Fruit fly (Drosophila melanogaster) whole organism, prepupa: ENCODE results near the gene CG9119.
A peak's percentile ranks its signal among the peaks of the same experiment; 100 is the strongest.

Source experiments
- Blimp-1 ChIP-seq: fragments of 200-800 bp; sonication (Bioruptor generic); optimal IDR thresholded peaks from 3 replicates; lab custom pipeline; 2017; ENCODE audit warnings: missing biosample characterization, missing genetic modification characterization, mild to moderate bottlenecking, moderate library complexity, missing genetic modification reagents
- CG10631 ChIP-seq: fragments of 200-800 bp; sonication (Bioruptor generic); optimal IDR thresholded peaks from 2 replicates; lab custom pipeline; 2016; ENCODE audit warnings: missing biosample characterization, missing genetic modification characterization
- CG10669 ChIP-seq: fragments of 200-800 bp; sonication (Bioruptor generic); optimal IDR thresholded peaks from 3 replicates; lab custom pipeline; 2018; ENCODE audit warnings: missing biosample characterization, mild to moderate bottlenecking, missing genetic modification characterization, moderate library complexity
- CG11762 ChIP-seq: fragments of 200-800 bp; sonication (Bioruptor generic); optimal IDR thresholded peaks from 3 replicates; lab custom pipeline; 2016; ENCODE audit warnings: missing biosample characterization, missing genetic modification characterization; ENCODE audit not compliant: insufficient read depth
- CG11902 ChIP-seq: fragments of 200-800 bp; sonication (Bioruptor generic); optimal IDR thresholded peaks from 3 replicates; lab custom pipeline; 2016; ENCODE audit warnings: missing biosample characterization, missing genetic modification characterization
- CG15336 ChIP-seq: fragments of 200-800 bp; sonication (Bioruptor generic); IDR thresholded peaks from 2 replicates; pipeline ENCODE4 v1.3.6; 2022; ENCODE audit warnings: missing biosample characterization, missing genetic modification characterization
- CG16779 ChIP-seq: fragments of 200-800 bp; sonication (Bioruptor generic); optimal IDR thresholded peaks from 3 replicates; lab custom pipeline; 2017; ENCODE audit warnings: missing biosample characterization, mild to moderate bottlenecking, missing genetic modification characterization
- CG3032 ChIP-seq: fragments of 200-800 bp; optimal IDR thresholded peaks from 2 replicates; lab custom pipeline; 2019; ENCODE audit warnings: missing biosample characterization, mild to moderate bottlenecking, missing genetic modification characterization, moderate library complexity
- CG32006 ChIP-seq: fragments of 200-800 bp; sonication (Bioruptor generic); optimal IDR thresholded peaks from 3 replicates; lab custom pipeline; 2017; ENCODE audit warnings: missing biosample characterization, mild to moderate bottlenecking, missing genetic modification characterization
- CG4318 ChIP-seq: fragments of 200-800 bp; sonication (Bioruptor generic); optimal IDR thresholded peaks from 3 replicates; lab custom pipeline; 2017; ENCODE audit warnings: missing biosample characterization, mild to moderate bottlenecking, missing genetic modification characterization
- CG6163 ChIP-seq: fragments of 200-800 bp; sonication (Bioruptor generic); IDR thresholded peaks from 3 replicates; pipeline ENCODE4 v1.3.6; 2022; ENCODE audit warnings: missing biosample characterization, missing genetic modification characterization
- CG6276 ChIP-seq: fragments of 200-800 bp; sonication (Bioruptor generic); optimal IDR thresholded peaks from 2 replicates; lab custom pipeline; 2017; ENCODE audit warnings: missing biosample characterization, mild to moderate bottlenecking, missing genetic modification characterization
- CG6792 ChIP-seq: fragments of 200-800 bp; sonication (Bioruptor generic); optimal IDR thresholded peaks from 3 replicates; lab custom pipeline; 2016; ENCODE audit warnings: missing biosample characterization, missing genetic modification characterization
- CG6808 ChIP-seq: fragments of 200-800 bp; sonication (Bioruptor generic); optimal IDR thresholded peaks from 3 replicates; lab custom pipeline; 2017; ENCODE audit warnings: missing biosample characterization, missing genetic modification characterization, mild to moderate bottlenecking, moderate library complexity, missing genetic modification reagents
- CG6854 ChIP-seq: fragments of 200-800 bp; sonication (Bioruptor generic); optimal IDR thresholded peaks from 2 replicates; lab custom pipeline; 2017; ENCODE audit warnings: missing biosample characterization, mild to moderate bottlenecking, missing genetic modification characterization
- CG7368 ChIP-seq: fragments of 200-800 bp; sonication (Bioruptor generic); optimal IDR thresholded peaks from 3 replicates; lab custom pipeline; 2016; ENCODE audit warnings: missing biosample characterization, missing genetic modification characterization
- CG8119 ChIP-seq: fragments of 200-800 bp; sonication (Bioruptor generic); IDR thresholded peaks from 3 replicates; pipeline ENCODE4 v1.3.6; 2022; ENCODE audit warnings: missing biosample characterization, missing genetic modification characterization
- CG8319 ChIP-seq: fragments of 200-800 bp; sonication (Bioruptor generic); optimal IDR thresholded peaks from 3 replicates; lab custom pipeline; 2016; ENCODE audit warnings: missing biosample characterization, missing genetic modification characterization
- Eip75B ChIP-seq: fragments of 200-800 bp; sonication (Bioruptor generic); optimal IDR thresholded peaks from 3 replicates; lab custom pipeline; 2016; ENCODE audit warnings: missing biosample characterization, missing genetic modification characterization
- Eip78C ChIP-seq: fragments of 200-800 bp; sonication (Bioruptor generic); peaks from one replicate; lab custom pipeline; 2016; ENCODE audit warnings: missing biosample characterization, missing genetic modification characterization
- Gug ChIP-seq: fragments of 200-800 bp; sonication (Bioruptor generic); IDR thresholded peaks from 2 replicates; pipeline ENCODE4 v1.3.6; 2022; ENCODE audit warnings: missing biosample characterization, missing genetic modification characterization
- Hr39 ChIP-seq: fragments of 200-800 bp; sonication (Bioruptor generic); optimal IDR thresholded peaks from 2 replicates; lab custom pipeline; 2016; ENCODE audit warnings: missing biosample characterization, missing genetic modification characterization
- Hr4 ChIP-seq: fragments of 200-800 bp; sonication (Bioruptor generic); optimal IDR thresholded peaks from 3 replicates; lab custom pipeline; 2016; ENCODE audit warnings: missing biosample characterization, missing genetic modification characterization
- Lpt ChIP-seq: fragments of 200-800 bp; sonication (Bioruptor generic); optimal IDR thresholded peaks from 3 replicates; lab custom pipeline; 2016; ENCODE audit warnings: missing biosample characterization, missing genetic modification characterization
- Met ChIP-seq: fragments of 200-800 bp; sonication (Bioruptor generic); optimal IDR thresholded peaks from 3 replicates; lab custom pipeline; 2016; ENCODE audit warnings: missing biosample characterization, missing genetic modification characterization
- Smox ChIP-seq: fragments of 200-800 bp; sonication (Bioruptor generic); optimal IDR thresholded peaks from 3 replicates; lab custom pipeline; 2016; ENCODE audit warnings: missing biosample characterization, missing genetic modification characterization
- Sox14 ChIP-seq: fragments of 200-800 bp; sonication (Bioruptor generic); optimal IDR thresholded peaks from 3 replicates; lab custom pipeline; 2016; ENCODE audit warnings: missing biosample characterization, missing genetic modification characterization
- acj6 ChIP-seq: fragments of 200-800 bp; sonication (Bioruptor generic); optimal IDR thresholded peaks from 3 replicates; lab custom pipeline; 2016; ENCODE audit warnings: missing biosample characterization, missing genetic modification characterization
- cyc ChIP-seq: fragments of 200-800 bp; sonication (Bioruptor generic); optimal IDR thresholded peaks from 3 replicates; lab custom pipeline; 2016; ENCODE audit warnings: missing biosample characterization, missing genetic modification characterization
- dac ChIP-seq: fragments of 200-800 bp; sonication (Bioruptor generic); optimal IDR thresholded peaks from 2 replicates; lab custom pipeline; 2017; ENCODE audit warnings: missing biosample characterization, mild to moderate bottlenecking, missing genetic modification characterization
- eg ChIP-seq: fragments of 200-800 bp; sonication (Bioruptor generic); IDR thresholded peaks from 3 replicates; pipeline ENCODE4 v1.3.6; 2022; ENCODE audit warnings: missing biosample characterization, missing genetic modification characterization
- fd59A ChIP-seq: fragments of 200-800 bp; sonication (Bioruptor generic); optimal IDR thresholded peaks from 2 replicates; lab custom pipeline; 2017; ENCODE audit warnings: missing biosample characterization, mild to moderate bottlenecking, missing genetic modification characterization, missing genetic modification reagents
- fd85E ChIP-seq: fragments of 200-800 bp; sonication (Bioruptor generic); optimal IDR thresholded peaks from 3 replicates; lab custom pipeline; 2016; ENCODE audit warnings: missing biosample characterization, missing genetic modification characterization
- net ChIP-seq: fragments of 200-800 bp; sonication (Bioruptor generic); optimal IDR thresholded peaks from 3 replicates; lab custom pipeline; 2016; ENCODE audit warnings: missing biosample characterization, missing genetic modification characterization
- salr ChIP-seq, 2 experiments: fragments of 200-800 bp; sonication (Bioruptor generic); optimal IDR thresholded peaks; 3 replicates each; lab custom pipeline; 2016 to 2018; ENCODE audit warnings: missing biosample characterization in 2 of 2, missing genetic modification characterization in 2 of 2, mild to moderate bottlenecking in 1 of 2
- spab ChIP-seq: fragments of 200-800 bp; sonication (Bioruptor generic); optimal IDR thresholded peaks from 2 replicates; lab custom pipeline; 2017; ENCODE audit warnings: missing biosample characterization, mild to moderate bottlenecking, missing genetic modification characterization, missing genetic modification reagents
- svp ChIP-seq: fragments of 200-800 bp; sonication (Bioruptor generic); peaks from one replicate; lab custom pipeline; 2016; ENCODE audit warnings: missing biosample characterization, missing genetic modification characterization
- topi ChIP-seq: fragments of 200-800 bp; sonication (Bioruptor generic); optimal IDR thresholded peaks from 3 replicates; lab custom pipeline; 2016; ENCODE audit warnings: missing biosample characterization, missing genetic modification characterization
- vri ChIP-seq: fragments of 200-800 bp; sonication (Bioruptor generic); optimal IDR thresholded peaks from 3 replicates; lab custom pipeline; 2016; ENCODE audit warnings: missing biosample characterization, mild to moderate bottlenecking, missing genetic modification characterization

Gene CG9119

DNA sequence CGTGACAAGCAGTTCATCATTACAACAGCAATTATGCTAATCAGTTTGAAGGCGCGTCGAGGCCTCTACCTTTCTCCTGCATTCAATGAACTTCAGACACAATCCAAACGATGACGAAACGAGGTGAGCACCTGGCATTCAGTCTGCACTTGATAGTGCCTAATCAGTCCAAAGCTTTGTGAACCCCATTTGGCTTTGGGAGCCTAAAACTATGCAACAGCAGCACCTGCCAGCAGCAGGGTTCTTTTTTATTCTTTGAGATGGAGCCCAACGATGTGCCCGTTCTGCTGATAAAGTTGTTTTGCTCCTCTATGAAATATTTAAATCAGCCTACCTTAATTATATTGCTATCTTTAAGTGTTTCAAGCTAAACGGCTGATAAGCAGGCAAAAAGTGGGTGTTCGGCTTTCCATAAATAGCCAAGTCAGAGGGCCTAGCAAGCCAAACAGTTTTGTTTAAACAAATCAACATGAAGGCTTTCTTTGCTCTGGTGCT lies 22.8 kb upstream of the CG9119 start, which contains the start of gene LysS:
TSS of gene LysS (plus strand) at position 445 of the 495 bp plus-strand sequence.
- no peak for TF ChIP-seq net
- TF ChIP-seq Smox: no peak
- no peak for TF ChIP-seq CG6792 (GFP tag; lab: Kevin White, UChicago)
- no peak for TF ChIP-seq CG8119 (GFP tag; lab: Robert Waterston, UW)
- TF ChIP-seq Eip78C: no peak
- TF ChIP-seq eg (GFP tag; lab: Robert Waterston, UW): no peak
- TF ChIP-seq Lpt (GFP tag; lab: Kevin White, UChicago): no peak
- TF ChIP-seq fd59A (GFP tag; lab: Kevin White, UChicago): no peak
- no peak for TF ChIP-seq CG7368
- TF ChIP-seq Eip75B: no peak
- TF ChIP-seq Gug (GFP tag; lab: Robert Waterston, UW): no peak
- TF ChIP-seq CG6808: no peak
- no peak for TF ChIP-seq svp
- no peak for TF ChIP-seq spab (GFP tag; lab: Kevin White, UChicago)

DNA sequence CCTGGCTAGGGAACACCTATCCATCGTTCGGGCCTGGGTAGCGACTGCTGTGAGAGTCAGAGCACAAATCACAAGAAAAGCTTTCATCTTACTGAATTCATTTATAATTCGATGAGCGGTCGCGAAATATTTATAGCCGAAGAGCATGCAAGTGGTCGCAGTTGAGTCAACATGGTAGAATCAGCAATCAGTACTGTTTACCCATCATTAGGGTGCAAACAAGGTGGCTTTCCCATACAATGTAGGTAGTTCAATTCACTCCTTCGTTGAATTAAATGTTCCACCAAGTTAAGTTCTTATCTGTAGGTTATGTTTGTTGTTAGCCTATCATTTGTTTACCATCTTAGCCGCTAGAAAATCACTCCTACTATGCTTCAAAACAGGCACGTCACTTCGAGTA lies 14.0 kb upstream of the CG9119 start, which contains the start of gene LysP:
TSS of gene LysP (minus strand) at position 101 of the 400 bp plus-strand sequence.
- TF ChIP-seq fd59A (GFP tag; lab: Kevin White, UChicago): no peak
- peak; percentile 32 for TF ChIP-seq svp
- no peak for TF ChIP-seq CG6276 (GFP tag; lab: Kevin White, UChicago)
- TF ChIP-seq Sox14: no peak
- TF ChIP-seq vri (GFP tag; lab: Kevin White, UChicago): no peak
- TF ChIP-seq dac (GFP tag; lab: Kevin White, UChicago): no peak
- no peak for TF ChIP-seq topi (GFP tag; lab: Kevin White, UChicago)
- no peak for TF ChIP-seq acj6

DNA sequence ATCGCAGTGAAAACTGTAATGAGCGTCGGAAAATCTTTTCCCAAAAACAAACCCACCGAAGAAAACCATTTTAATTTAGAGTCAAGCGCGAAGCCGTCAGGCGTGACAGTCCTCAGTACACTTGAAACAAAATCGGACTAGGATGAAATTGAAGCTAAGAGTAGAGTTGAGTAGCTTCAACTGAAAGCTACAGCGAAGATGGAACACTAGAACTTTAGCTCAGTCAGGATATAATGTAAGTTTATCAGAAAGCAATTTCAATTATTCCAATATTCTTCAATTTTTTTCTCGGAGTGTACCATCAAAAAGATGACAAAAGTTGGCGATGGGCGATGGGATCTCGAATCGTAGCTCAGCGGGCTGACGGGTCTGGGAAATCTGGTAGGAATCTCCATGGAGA lies 11.9 kb upstream of the CG9119 start:
- TF ChIP-seq dac (GFP tag; lab: Kevin White, UChicago): peak; percentile 17
- no peak for TF ChIP-seq fd59A (GFP tag; lab: Kevin White, UChicago)
- no peak for TF ChIP-seq cyc (GFP tag; lab: Kevin White, UChicago)
- peak; percentile 10 for TF ChIP-seq svp
- peak; percentile 54; the same call in 2 of the 3 replicates for TF ChIP-seq CG8119 (GFP tag; lab: Robert Waterston, UW)
- TF ChIP-seq CG6163: peak; percentile 45; the same call in 2 of the 3 replicates
- peak; percentile 72 for TF ChIP-seq CG32006 (GFP tag; lab: Kevin White, UChicago)
- no peak for TF ChIP-seq spab (GFP tag; lab: Kevin White, UChicago)
- TF ChIP-seq CG6854 (GFP tag; lab: Kevin White, UChicago): no peak
- peak; percentile 46 for TF ChIP-seq CG4318 (GFP tag; lab: Kevin White, UChicago)
- no peak for TF ChIP-seq salr (GFP tag; optimal IDR thresholded peaks at IDR 0.05; lab: Kevin White, UChicago)
- TF ChIP-seq topi (GFP tag; lab: Kevin White, UChicago): no peak
- TF ChIP-seq CG6276 (GFP tag; lab: Kevin White, UChicago): peak; percentile 26
- TF ChIP-seq Hr4: peak; percentile 68
- TF ChIP-seq eg (GFP tag; lab: Robert Waterston, UW): peak; percentile 62
- no peak for TF ChIP-seq CG11902
- peak; percentile 6 for TF ChIP-seq Eip78C
- peak; percentile 64 for TF ChIP-seq CG15336 (GFP tag; lab: Robert Waterston, UW)
- TF ChIP-seq CG8319 (GFP tag; lab: Kevin White, UChicago): no peak
- TF ChIP-seq Blimp-1 (GFP tag; lab: Kevin White, UChicago): no peak

DNA sequence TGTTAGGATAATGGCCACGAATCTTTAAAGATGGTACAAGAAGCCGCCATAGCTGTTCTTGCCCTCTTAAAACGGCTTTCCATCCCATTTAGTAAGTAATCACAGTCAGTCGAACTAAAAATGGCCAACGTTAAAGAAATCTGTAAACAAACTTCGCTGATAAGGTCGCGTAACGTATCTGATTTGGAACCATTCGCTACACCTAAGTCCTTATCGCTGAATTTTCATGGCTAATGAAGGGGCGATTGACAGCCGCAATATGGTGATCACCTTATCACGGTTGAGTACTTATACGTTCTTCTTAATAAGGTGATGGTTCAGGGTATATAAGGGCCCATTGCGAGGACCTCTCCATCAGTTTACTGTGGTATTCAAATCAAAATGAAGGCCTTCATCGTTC lies 8.0 kb upstream of the CG9119 start, which contains the start of gene LysE:
TSS of gene LysE (plus strand) at position 257 of the 400 bp plus-strand sequence.
- TF ChIP-seq svp: peak; percentile 57
- TF ChIP-seq Lpt (GFP tag; lab: Kevin White, UChicago): no peak
- TF ChIP-seq, all 60 proteins: peak for 1

DNA sequence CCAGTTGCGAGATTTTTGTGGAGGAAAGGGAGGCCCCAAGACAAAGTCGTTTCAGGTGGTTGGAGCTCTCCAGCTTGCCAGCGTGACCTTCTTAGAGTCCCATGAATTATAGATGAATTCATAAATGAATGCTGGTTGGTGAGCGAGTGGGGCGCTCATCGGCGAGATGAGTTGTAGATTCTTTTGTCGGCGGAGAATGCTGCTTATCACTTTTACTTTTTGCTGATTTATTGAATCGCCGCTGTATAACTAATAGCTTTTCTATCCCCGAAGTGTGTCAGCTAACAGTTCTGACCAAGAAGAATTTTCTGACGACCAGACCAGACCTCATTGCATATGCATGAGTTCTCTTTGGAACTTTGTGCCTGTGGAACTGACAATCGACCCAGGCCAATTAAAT lies 7.5 kb upstream of the CG9119 start:
- no peak for TF ChIP-seq CG10669
- no peak for TF ChIP-seq CG11902
- TF ChIP-seq CG16779 (tag; lab: Kevin White, UChicago): no peak
- TF ChIP-seq CG10631 (GFP tag; lab: Kevin White, UChicago): no peak
- no peak for TF ChIP-seq net
- TF ChIP-seq Hr39 (GFP tag; lab: Kevin White, UChicago): no peak
- no peak for TF ChIP-seq CG3032 (tag; lab: Kevin White, UChicago)
- TF ChIP-seq CG11762: no peak
- TF ChIP-seq fd59A (GFP tag; lab: Kevin White, UChicago): no peak
- TF ChIP-seq Eip75B: no peak
- TF ChIP-seq fd85E (GFP tag; lab: Kevin White, UChicago): no peak
- no peak for TF ChIP-seq CG8119 (GFP tag; lab: Robert Waterston, UW)
- TF ChIP-seq Met (GFP tag; lab: Kevin White, UChicago): no peak
- no peak for TF ChIP-seq Gug (GFP tag; lab: Robert Waterston, UW)
- TF ChIP-seq CG6276 (GFP tag; lab: Kevin White, UChicago): no peak
